Fruit fly (Drosophila melanogaster): ENCODE data around the gene CG10581.

dm6 chr3L:21040831-21041230 is 6.8 kb upstream of the CG10581 start:
- TF ChIP-seq CG8319 (GFP tag; optimal IDR thresholded peaks at IDR 0.05) (no peak), CG34406 (GFP tag; optimal IDR thresholded peaks at IDR 0.05) (no peak), spab (GFP tag; optimal IDR thresholded peaks at IDR 0.05) (no peak), Blimp-1 (GFP tag; optimal IDR thresholded peaks at IDR 0.05) (no peak), CG1621 (tag; optimal IDR thresholded peaks at IDR 0.05) (no peak), Eip93F (GFP tag; optimal IDR thresholded peaks at IDR 0.05) (no peak), fkh (GFP tag; optimal IDR thresholded peaks at IDR 0.05) (no peak), CG10669 (GFP tag; optimal IDR thresholded peaks at IDR 0.05) (no peak), Eip75B (GFP tag; optimal IDR thresholded peaks at IDR 0.05) (no peak), CG6854 (GFP tag; optimal IDR thresholded peaks at IDR 0.05) (no peak)
